Worm (Caenorhabditis elegans) whole organism, L3 larva: Measurements from ENCODE around the gene gst-6.

Experiments used
- R02D3.7 ChIP-seq: fragments of 150-350 bp; optimal IDR thresholded peaks from 2 replicates; lab custom pipeline; 2014; ENCODE audit warnings: missing biosample characterization, missing genetic modification characterization
- ZK546.5 ChIP-seq: sonication (generic microtip); optimal IDR thresholded peaks from 2 replicates; lab custom pipeline; 2017; ENCODE audit warnings: missing biosample characterization, missing genetic modification characterization
- ama-1 ChIP-seq: fragments of 150-350 bp; optimal IDR thresholded peaks from 2 replicates; lab custom pipeline; 2018
- ceh-9 ChIP-seq: sonication (generic microtip); optimal IDR thresholded peaks from 2 replicates; lab custom pipeline; 2018; ENCODE audit warnings: missing biosample characterization, missing genetic modification characterization
- elt-1 ChIP-seq: fragments of 150-350 bp; optimal IDR thresholded peaks from 2 replicates; lab custom pipeline; 2014; ENCODE audit warnings: missing biosample characterization, missing genetic modification characterization
- elt-2 ChIP-seq: sonication (generic microtip); optimal IDR thresholded peaks from 2 replicates; lab custom pipeline; 2016; ENCODE audit warnings: missing genetic modification reagents, mild to moderate bottlenecking, missing genetic modification characterization, missing compliant biosample characterization
- fkh-2 ChIP-seq: fragments of 150-350 bp; optimal IDR thresholded peaks from 2 replicates; lab custom pipeline; 2014; ENCODE audit warnings: missing biosample characterization, missing genetic modification reagents, missing genetic modification characterization
- jun-1 ChIP-seq: fragments of 150-350 bp; optimal IDR thresholded peaks from 2 replicates; lab custom pipeline; 2014; ENCODE audit warnings: missing biosample characterization, missing genetic modification reagents, missing genetic modification characterization
- lin-15B ChIP-seq: fragments of 150-350 bp; optimal IDR thresholded peaks from 2 replicates; lab custom pipeline; 2014; ENCODE audit warnings: missing biosample characterization, missing genetic modification characterization
- lin-39 ChIP-seq: fragments of 150-350 bp; optimal IDR thresholded peaks from 2 replicates; lab custom pipeline; 2018; ENCODE audit warnings: missing biosample characterization, missing genetic modification reagents, missing genetic modification characterization
- mdl-1 ChIP-seq: fragments of 150-350 bp; optimal IDR thresholded peaks from 2 replicates; lab custom pipeline; 2014; ENCODE audit warnings: missing biosample characterization, missing genetic modification characterization
- mml-1 ChIP-seq: fragments of 150-350 bp; sonication (generic microtip); optimal IDR thresholded peaks from 3 replicates; lab custom pipeline; 2014; ENCODE audit warnings: missing biosample characterization, missing genetic modification characterization
- nfya-1 ChIP-seq: sonication (generic microtip); optimal IDR thresholded peaks from 2 replicates; lab custom pipeline; 2017; ENCODE audit warnings: missing genetic modification characterization, mild to moderate bottlenecking, missing compliant biosample characterization, antibody characterized with exemption, moderate library complexity; ENCODE audit not compliant: insufficient read depth
- nhr-11 ChIP-seq: fragments of 150-350 bp; optimal IDR thresholded peaks from 2 replicates; lab custom pipeline; 2014; ENCODE audit warnings: missing biosample characterization, missing genetic modification characterization
- nhr-12 ChIP-seq: fragments of 150-350 bp; optimal IDR thresholded peaks from 2 replicates; lab custom pipeline; 2014; ENCODE audit warnings: missing biosample characterization, missing genetic modification characterization
- nhr-23 ChIP-seq: fragments of 150-350 bp; optimal IDR thresholded peaks from 2 replicates; lab custom pipeline; 2014; ENCODE audit warnings: missing biosample characterization, missing genetic modification reagents, missing genetic modification characterization
- nhr-237 ChIP-seq: fragments of 150-350 bp; optimal IDR thresholded peaks from 2 replicates; lab custom pipeline; 2014; ENCODE audit warnings: missing biosample characterization, missing genetic modification characterization
- nhr-28 ChIP-seq: fragments of 150-350 bp; optimal IDR thresholded peaks from 2 replicates; lab custom pipeline; 2014; ENCODE audit warnings: missing biosample characterization, missing genetic modification characterization
- nhr-43 ChIP-seq: sonication (generic microtip); optimal IDR thresholded peaks from 2 replicates; lab custom pipeline; 2016; ENCODE audit warnings: mild to moderate bottlenecking, missing genetic modification characterization, missing compliant biosample characterization; ENCODE audit not compliant: poor library complexity, severe bottlenecking
- nhr-76 ChIP-seq: fragments of 150-350 bp; sonication (generic microtip); optimal IDR thresholded peaks from 5 replicates; lab custom pipeline; 2014; ENCODE audit warnings: missing biosample characterization, missing genetic modification characterization
- pha-4 ChIP-seq: fragments of 150-350 bp; optimal IDR thresholded peaks from 2 replicates; lab custom pipeline; 2014; ENCODE audit warnings: missing biosample characterization, missing genetic modification reagents, missing genetic modification characterization
- pqm-1 ChIP-seq: fragments of 150-350 bp; optimal IDR thresholded peaks from 2 replicates; lab custom pipeline; 2017; ENCODE audit warnings: missing biosample characterization, missing genetic modification characterization, inconsistent platforms
- sea-2 ChIP-seq: fragments of 150-350 bp; sonication (generic microtip); optimal IDR thresholded peaks from 4 replicates; lab custom pipeline; 2014; ENCODE audit warnings: missing biosample characterization, missing genetic modification reagents, missing genetic modification characterization
- skn-1 ChIP-seq: fragments of 150-350 bp; optimal IDR thresholded peaks from 2 replicates; lab custom pipeline; 2014; ENCODE audit warnings: missing biosample characterization, missing genetic modification characterization
- snpc-4 ChIP-seq: fragments of 150-350 bp; optimal IDR thresholded peaks from 2 replicates; lab custom pipeline; 2014; ENCODE audit warnings: missing biosample characterization, missing genetic modification characterization
- tbx-2 ChIP-seq: sonication (generic microtip); optimal IDR thresholded peaks from 2 replicates; lab custom pipeline; 2016; ENCODE audit warnings: mild to moderate bottlenecking, missing genetic modification characterization, missing compliant biosample characterization
- unc-39 ChIP-seq: sonication (generic microtip); optimal IDR thresholded peaks from 4 replicates; lab custom pipeline; 2017; ENCODE audit warnings: missing biosample characterization, missing genetic modification characterization
- zag-1 ChIP-seq: fragments of 150-350 bp; optimal IDR thresholded peaks from 2 replicates; lab custom pipeline; 2014; ENCODE audit warnings: missing biosample characterization, missing genetic modification characterization
- ztf-4 ChIP-seq: fragments of 150-350 bp; optimal IDR thresholded peaks from 2 replicates; lab custom pipeline; 2014; ENCODE audit warnings: missing biosample characterization, missing genetic modification characterization

gst-6 gene

ce11 chrII:4924729-4925128, 45.0 kb downstream of the gst-6 start:
- TF ChIP-seq sea-2 (GFP tag; lab: Kevin White, UChicago) (no peak), ceh-9 (tag; lab: Kevin White, UChicago) (no peak), pqm-1 (no peak), ama-1 (lab: Kevin White, UChicago) (no peak), unc-39 (no peak), nhr-28 (tag; lab: Kevin White, UChicago) (no peak), nhr-12 (tag; lab: Kevin White, UChicago) (no peak), ZK546.5 (tag; lab: Kevin White, UChicago) (no peak)

ce11 chrII:4925198-4925764, 45.6 kb downstream of the gst-6 start, which contains the start of gene aagr-2:
Gene aagr-2, minus strand, starts transcription at chrII:4925248.
- TF ChIP-seq nhr-28 (tag; lab: Kevin White, UChicago): no peak
- no peak for TF ChIP-seq ztf-4 (tag; lab: Kevin White, UChicago)
- TF ChIP-seq zag-1 (tag; lab: Kevin White, UChicago): no peak
- TF ChIP-seq nhr-43 (tag; lab: Kevin White, UChicago): no peak
- TF ChIP-seq skn-1 (tag; lab: Kevin White, UChicago): no peak
- TF ChIP-seq unc-39: no peak
- no peak for TF ChIP-seq lin-39 (tag; lab: Kevin White, UChicago)
- TF ChIP-seq pha-4 (tag; lab: Kevin White, UChicago): peak; percentile 74
- TF ChIP-seq lin-15B (tag; lab: Kevin White, UChicago): no peak
- TF ChIP-seq nhr-76 (tag; lab: Kevin White, UChicago): no peak
- TF ChIP-seq nfya-1 (tag; lab: Kevin White, UChicago): no peak
- TF ChIP-seq nhr-11 (tag; lab: Kevin White, UChicago): no peak
- no peak for TF ChIP-seq nhr-12 (tag; lab: Kevin White, UChicago)
- TF ChIP-seq fkh-2 (tag; lab: Kevin White, UChicago): no peak
- no peak for TF ChIP-seq mml-1 (tag; lab: Kevin White, UChicago)
- TF ChIP-seq snpc-4 (tag; lab: Kevin White, UChicago): no peak
- TF ChIP-seq nhr-23: no peak
- TF ChIP-seq R02D3.7 (tag; lab: Kevin White, UChicago): no peak
- no peak for TF ChIP-seq nhr-237 (tag; lab: Kevin White, UChicago)
- peak; percentile 100 for TF ChIP-seq elt-2 (tag; lab: Kevin White, UChicago)
- no peak for TF ChIP-seq tbx-2 (tag; lab: Kevin White, UChicago)
- TF ChIP-seq ZK546.5 (tag; lab: Kevin White, UChicago): no peak
- TF ChIP-seq elt-1: no peak
- TF ChIP-seq mdl-1 (tag; lab: Kevin White, UChicago): no peak
- peak; percentile 76 for TF ChIP-seq jun-1 (tag; lab: Kevin White, UChicago)
- TF ChIP-seq pqm-1: peak; percentile 96
